Worm (Caenorhabditis elegans) whole organism, L3 larva: ENCODE data around the gene fbxc-54.

Experiments used
- ceh-9 ChIP-seq: sonication (generic microtip); optimal IDR thresholded peaks from 2 replicates; lab custom pipeline; 2018; ENCODE audit warnings: missing biosample characterization, missing genetic modification characterization
- elt-3 ChIP-seq, 3 experiments: fragments of 150-350 bp in 1 of 3; sonication (generic microtip) in 2 of 3; optimal IDR thresholded peaks; 2 replicates in 2 of 3; 4 replicates in 1 of 3; lab custom pipeline; 2014 to 2017; ENCODE audit warnings: missing biosample characterization in 3 of 3, missing genetic modification characterization in 3 of 3
- jun-1 ChIP-seq: fragments of 150-350 bp; optimal IDR thresholded peaks from 2 replicates; lab custom pipeline; 2014; ENCODE audit warnings: missing biosample characterization, missing genetic modification reagents, missing genetic modification characterization
- snpc-4 ChIP-seq: fragments of 150-350 bp; optimal IDR thresholded peaks from 2 replicates; lab custom pipeline; 2014; ENCODE audit warnings: missing biosample characterization, missing genetic modification characterization
- tbx-2 ChIP-seq: sonication (generic microtip); optimal IDR thresholded peaks from 2 replicates; lab custom pipeline; 2016; ENCODE audit warnings: mild to moderate bottlenecking, missing genetic modification characterization, missing compliant biosample characterization
- zag-1 ChIP-seq: fragments of 150-350 bp; optimal IDR thresholded peaks from 2 replicates; lab custom pipeline; 2014; ENCODE audit warnings: missing biosample characterization, missing genetic modification characterization
- ztf-4 ChIP-seq: fragments of 150-350 bp; optimal IDR thresholded peaks from 2 replicates; lab custom pipeline; 2014; ENCODE audit warnings: missing biosample characterization, missing genetic modification characterization

ce11 chrII:28283-28682 is 3.2 kb upstream of the fbxc-54 start, which contains the start of gene F23F1.4:
- TF ChIP-seq ztf-4 (tag; lab: Kevin White, UChicago), result no peak
- no peak for TF ChIP-seq snpc-4 (tag; lab: Kevin White, UChicago)
- no peak for TF ChIP-seq ceh-9 (tag; lab: Kevin White, UChicago)
- TF ChIP-seq jun-1 (tag; lab: Kevin White, UChicago), result no peak
- no peak for TF ChIP-seq elt-3 (tag; optimal IDR thresholded peaks at IDR 0.05; lab: Kevin White, UChicago)
- TF ChIP-seq zag-1 (tag; lab: Kevin White, UChicago), result no peak
- TF ChIP-seq tbx-2 (tag; lab: Kevin White, UChicago), result no peak
